Worm (Caenorhabditis elegans): ENCODE measurements around the gene sri-19.

Gene sri-19

ce11 chrIV:10909708-10910107, 48.5 kb upstream of the sri-19 start, which contains the start of gene pyk-2 (continued):
- TF ChIP-seq unc-30 (tag; optimal IDR thresholded peaks at IDR 0.05) (no peak), lin-15B (tag; optimal IDR thresholded peaks at IDR 0.05) (no peak), egl-13 (tag; optimal IDR thresholded peaks at IDR 0.05) (no peak), efl-1 (optimal IDR thresholded peaks at IDR 0.05) (no peak), efl-1 (GFP tag; optimal IDR thresholded peaks at IDR 0.05 in 1 of 2) (peak in 1 of 2 experiments; percentile 75), vab-15 (tag; optimal IDR thresholded peaks at IDR 0.05) (no peak), xbp-1 (tag; optimal IDR thresholded peaks at IDR 0.05) (no peak), aly-2 (tag; optimal IDR thresholded peaks at IDR 0.05) (no peak), C04F5.9 (tag; optimal IDR thresholded peaks at IDR 0.05) (no peak), egl-27 (tag; optimal IDR thresholded peaks at IDR 0.05) (no peak), mep-1 (tag; optimal IDR thresholded peaks at IDR 0.05) (no peak), lsy-2 (tag; optimal IDR thresholded peaks at IDR 0.05) (no peak), unc-130 (tag; optimal IDR thresholded peaks at IDR 0.05) (no peak), ama-1 (optimal IDR thresholded peaks at IDR 0.05) (no peak), C34B4.2 (tag; optimal IDR thresholded peaks at IDR 0.05) (no peak), snu-23 (GFP tag; optimal IDR thresholded peaks at IDR 0.05) (peak; percentile 64), F16B12.6 (tag; optimal IDR thresholded peaks at IDR 0.05) (no peak), nhr-19 (GFP tag; conservative IDR thresholded peaks at IDR 0.05) (peak; percentile 26), sup-37 (GFP tag; optimal IDR thresholded peaks at IDR 0.05) (no peak), fkh-8 (tag; optimal IDR thresholded peaks at IDR 0.05) (no peak), nhr-28 (tag; optimal IDR thresholded peaks at IDR 0.05) (no peak), mdl-1 (tag; optimal IDR thresholded peaks at IDR 0.05) (no peak), skn-1 (tag; optimal IDR thresholded peaks at IDR 0.05) (no peak), nhr-84 (tag; optimal IDR thresholded peaks at IDR 0.05) (no peak), ztf-11 (tag; optimal IDR thresholded peaks at IDR 0.05) (no peak), ceh-63 (GFP tag; optimal IDR thresholded peaks at IDR 0.05) (no peak), irx-1 (tag; optimal IDR thresholded peaks at IDR 0.05) (no peak), nhr-71 (tag; optimal IDR thresholded peaks at IDR 0.05) (peak; percentile 56), tbx-2 (tag; optimal IDR thresholded peaks at IDR 0.05) (peak; percentile 19), swsn-7 (tag; optimal IDR thresholded peaks at IDR 0.05) (no peak), unc-98 (GFP tag; IDR thresholded peaks at IDR 0.05) (no peak), mef-2 (tag; optimal IDR thresholded peaks at IDR 0.05) (no peak), C16A3.4 (tag; optimal IDR thresholded peaks at IDR 0.05) (no peak), nhr-77 (tag; optimal IDR thresholded peaks at IDR 0.05) (no peak), nhr-85 (tag) (peak; percentile 88), lin-13 (GFP tag; optimal IDR thresholded peaks at IDR 0.05) (no peak), elt-3 (tag; optimal IDR thresholded peaks at IDR 0.05) (peak in 3 of 6 experiments; percentile 29 to 65 (median 64)), grh-1 (GFP tag; IDR thresholded peaks at IDR 0.05) (no peak), nhr-76 (tag; optimal IDR thresholded peaks at IDR 0.05) (no peak), ces-1 (GFP tag; optimal IDR thresholded peaks at IDR 0.05) (no peak), dpl-1 (GFP tag; optimal IDR thresholded peaks at IDR 0.05) (no peak), efl-3 (GFP tag; optimal IDR thresholded peaks at IDR 0.05) (no peak), nhr-47 (tag; optimal IDR thresholded peaks at IDR 0.05) (no peak), elt-2 (tag; optimal IDR thresholded peaks at IDR 0.05) (peak; percentile 49), unc-62 (GFP tag; optimal IDR thresholded peaks at IDR 0.05) (no peak), nhr-20 (tag; optimal IDR thresholded peaks at IDR 0.05) (peak; percentile 69), dsc-1 (tag; optimal IDR thresholded peaks at IDR 0.05) (no peak), pqm-1 (tag; optimal IDR thresholded peaks at IDR 0.05) (no peak), nhr-237 (tag; optimal IDR thresholded peaks at IDR 0.05) (no peak)

Data from whole organism, L1 larva.